Worm (Caenorhabditis elegans) whole organism, early embryonic: ENCODE data around the gene cal-5.
A peak's percentile ranks its signal among the peaks of the same experiment; 100 is the strongest.

Experiments used
- B0310.2 ChIP-seq: sonication (generic microtip); optimal IDR thresholded peaks from 2 replicates; lab custom pipeline; 2016; ENCODE audit warnings: mild to moderate bottlenecking, missing genetic modification characterization, missing compliant biosample characterization
- F13C5.2 ChIP-seq: sonication (generic microtip); optimal IDR thresholded peaks from 2 replicates; lab custom pipeline; 2017; ENCODE audit warnings: mild to moderate bottlenecking, missing genetic modification characterization, inconsistent platforms, missing compliant biosample characterization
- aly-1 ChIP-seq: sonication (generic microtip); optimal IDR thresholded peaks from 2 replicates; lab custom pipeline; 2016; ENCODE audit warnings: missing genetic modification characterization, missing compliant biosample characterization
- ama-1 ChIP-seq: fragments of 150-350 bp; optimal IDR thresholded peaks from 2 replicates; lab custom pipeline; 2014
- ceh-13 ChIP-seq: fragments of 200-800 bp; sonication (Bioruptor generic); optimal IDR thresholded peaks from 2 replicates; lab custom pipeline; 2018; ENCODE audit warnings: mild to moderate bottlenecking, missing genetic modification characterization, missing compliant biosample characterization
- ceh-36 ChIP-seq: sonication (generic microtip); optimal IDR thresholded peaks from 2 replicates; lab custom pipeline; 2016; ENCODE audit warnings: missing genetic modification characterization, inconsistent platforms, missing compliant biosample characterization
- ets-7 ChIP-seq: sonication (generic microtip); optimal IDR thresholded peaks from 2 replicates; lab custom pipeline; 2016; ENCODE audit warnings: missing genotype, missing genetic modification characterization, missing compliant biosample characterization
- flt-1 ChIP-seq: fragments of 200-800 bp; sonication (Bioruptor generic); IDR thresholded peaks from 2 replicates; pipeline ENCODE4 v1.3.6; 2022; ENCODE audit warnings: missing genetic modification characterization, missing compliant biosample characterization
- hmbx-1 ChIP-seq: sonication (generic microtip); optimal IDR thresholded peaks from 2 replicates; lab custom pipeline; 2016; ENCODE audit warnings: mild to moderate bottlenecking, missing genetic modification characterization, missing compliant biosample characterization
- hmg-4 ChIP-seq: fragments of 200-800 bp; sonication (Bioruptor generic); optimal IDR thresholded peaks from 2 replicates; lab custom pipeline; 2018; ENCODE audit warnings: mild to moderate bottlenecking, missing genetic modification characterization, missing compliant biosample characterization
- hnd-1 ChIP-seq: sonication (generic microtip); optimal IDR thresholded peaks from 2 replicates; lab custom pipeline; 2016; ENCODE audit warnings: missing genetic modification characterization, missing compliant biosample characterization
- pes-1 ChIP-seq: fragments of 200-800 bp; sonication (Bioruptor generic); IDR thresholded peaks from 2 replicates; pipeline ENCODE4 v1.3.6; 2022; ENCODE audit warnings: missing genetic modification reagents, missing genetic modification characterization, missing compliant biosample characterization
- scrt-1 ChIP-seq: fragments of 200-800 bp; sonication (Bioruptor generic); IDR thresholded peaks from 2 replicates; pipeline ENCODE4 v1.3.6; 2022; ENCODE audit warnings: missing genetic modification characterization, missing compliant biosample characterization
- sea-1 ChIP-seq: fragments of 200-800 bp; sonication (Bioruptor generic); conservative IDR thresholded peaks from 2 replicates; pipeline ENCODE4 v1.3.6; 2022; ENCODE audit warnings: missing genetic modification characterization, missing compliant biosample characterization
- tbx-11 ChIP-seq: fragments of 200-800 bp; sonication (Bioruptor generic); IDR thresholded peaks from 2 replicates; pipeline ENCODE4 v1.3.6; 2022; ENCODE audit warnings: missing genetic modification characterization, missing compliant biosample characterization
- tbx-37 ChIP-seq: fragments of 200-800 bp; sonication (Bioruptor generic); conservative IDR thresholded peaks from 2 replicates; pipeline ENCODE4 v1.3.6; 2022; ENCODE audit warnings: missing genetic modification reagents, missing genetic modification characterization, missing compliant biosample characterization
- tra-4 ChIP-seq: sonication (generic microtip); optimal IDR thresholded peaks from 2 replicates; lab custom pipeline; 2017; ENCODE audit warnings: missing genetic modification characterization, missing compliant biosample characterization

The cal-5 gene

ce11 chrX:5063750-5064652, 13.8 kb downstream of the cal-5 start, which contains the start of gene C24H10.2:
C24H10.2 (plus strand) TSS chrX:5064602.
- TF ChIP-seq flt-1 (no peak), hmg-4 (GFP tag; lab: Kevin White, UChicago) (peak; percentile 70), aly-1 (tag; lab: Kevin White, UChicago) (peak; percentile 54), F13C5.2 (tag; lab: Kevin White, UChicago) (peak; percentile 80), tbx-11 (GFP tag; lab: Robert Waterston, UW) (no peak), scrt-1 (no peak), sea-1 (0 out of 2 replicates have a peak, but pooled peaks have one; percentile 13)

ce11 chrX:5061763-5062162, 16.0 kb downstream of the cal-5 start:
- TF ChIP-seq aly-1 (tag; lab: Kevin White, UChicago) (no peak), tbx-37 (GFP tag; lab: Robert Waterston, UW) (no peak), pes-1 (GFP tag; lab: Robert Waterston, UW) (no peak), B0310.2 (tag; lab: Kevin White, UChicago) (no peak), sea-1 (no peak), hnd-1 (tag; lab: Kevin White, UChicago) (no peak)

- TF ChIP-seq sea-1 (no peak), ceh-36 (no peak), aly-1 (tag; lab: Kevin White, UChicago) (no peak), scrt-1 (no peak), hnd-1 (tag; lab: Kevin White, UChicago) (no peak), hmg-4 (GFP tag; lab: Kevin White, UChicago) (no peak)
These were observed 17.0 kb downstream of the cal-5 start, which contains the start of gene C24H10.3 for ce11 chrX:5060756-5061155. C24H10.3 (plus strand) TSS chrX:5061056.

- no peak for TF ChIP-seq hmg-4 (GFP tag; lab: Kevin White, UChicago)
- no peak for TF ChIP-seq ets-7
- no peak for TF ChIP-seq sea-1
- no peak for TF ChIP-seq F13C5.2 (tag; lab: Kevin White, UChicago)
These were observed 18.6 kb downstream of the cal-5 start, which contains the start of gene C24H10.4 for ce11 chrX:5059163-5059562. C24H10.4 (minus strand) TSS chrX:5059263.

DNA sequence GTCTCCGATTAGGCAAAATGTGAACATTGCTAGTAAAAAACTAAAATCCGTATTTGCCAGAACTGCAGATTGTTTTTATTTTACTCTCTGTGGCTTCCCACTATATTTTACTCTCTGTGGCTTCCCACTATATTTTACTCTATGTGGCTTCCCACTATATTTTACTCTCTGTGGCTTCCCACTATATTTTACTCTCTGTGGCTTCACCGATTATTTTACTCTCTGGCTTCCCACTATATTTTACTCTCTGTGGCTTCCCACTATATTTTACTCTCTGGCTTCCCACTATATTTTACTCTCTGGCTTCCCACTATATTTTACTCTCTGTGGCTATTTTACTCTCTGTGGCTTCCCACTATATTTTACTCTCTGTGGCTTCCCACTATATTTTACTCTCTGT, 21.6 kb downstream of the cal-5 start:
- TF ChIP-seq aly-1 (tag; lab: Kevin White, UChicago) = peak; percentile 71
- peak; percentile 61 for TF ChIP-seq F13C5.2 (tag; lab: Kevin White, UChicago)
- peak; percentile 85 for TF ChIP-seq hnd-1 (tag; lab: Kevin White, UChicago)
- TF ChIP-seq ets-7 = peak; percentile 60
- peak; percentile 89 for TF ChIP-seq hmbx-1 (tag; lab: Kevin White, UChicago)

- no peak for TF ChIP-seq sea-1
- no peak for TF ChIP-seq tbx-11 (GFP tag; lab: Robert Waterston, UW)
- no peak for TF ChIP-seq scrt-1
- no peak for TF ChIP-seq aly-1 (tag; lab: Kevin White, UChicago)
- TF ChIP-seq ceh-13 (GFP tag; lab: Kevin White, UChicago) = no peak
- no peak for TF ChIP-seq tbx-37 (GFP tag; lab: Robert Waterston, UW)
- TF ChIP-seq tra-4 (tag; lab: Kevin White, UChicago) = no peak
- no peak for TF ChIP-seq ceh-36
- TF ChIP-seq F13C5.2 (tag; lab: Kevin White, UChicago) = no peak
- no peak for TF ChIP-seq hnd-1 (tag; lab: Kevin White, UChicago)
- no peak for TF ChIP-seq B0310.2 (tag; lab: Kevin White, UChicago)
- no peak for TF ChIP-seq pes-1 (GFP tag; lab: Robert Waterston, UW)
- TF ChIP-seq hmg-4 (GFP tag; lab: Kevin White, UChicago) = no peak
- TF ChIP-seq hmbx-1 (tag; lab: Kevin White, UChicago) = no peak
- TF ChIP-seq ama-1 = no peak
- TF ChIP-seq flt-1 = no peak
- no peak for TF ChIP-seq ets-7
These were observed 33.9 kb downstream of the cal-5 start, which contains the start of gene Y64H9A.2 for ce11 chrX:5043887-5044286. Y64H9A.2 (plus strand) TSS chrX:5043976.

DNA sequence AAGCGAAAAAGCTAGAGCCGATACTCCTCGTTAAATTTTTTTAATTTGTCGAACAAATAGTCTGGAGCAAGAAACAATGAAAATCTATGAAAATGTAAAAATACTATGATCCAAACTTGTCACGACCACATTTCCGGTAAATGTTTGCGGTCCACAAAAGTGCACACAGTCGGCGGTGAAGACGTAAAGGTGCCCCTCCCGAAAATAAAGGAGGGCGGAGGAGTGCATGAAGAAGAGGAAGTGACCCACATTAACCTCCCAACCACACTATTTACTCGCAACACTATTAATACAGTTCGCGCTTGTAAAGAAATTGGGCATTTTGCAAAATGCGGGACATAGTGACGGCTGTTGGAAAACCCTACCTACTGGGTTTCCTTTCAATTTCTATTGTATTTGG, 37.7 kb downstream of the cal-5 start:
- TF ChIP-seq hmbx-1 (tag; lab: Kevin White, UChicago) (no peak), scrt-1 (no peak), F13C5.2 (tag; lab: Kevin White, UChicago) (no peak), tbx-37 (GFP tag; lab: Robert Waterston, UW) (no peak), sea-1 (no peak), tbx-11 (GFP tag; lab: Robert Waterston, UW) (no peak), ceh-36 (no peak), ceh-13 (GFP tag; lab: Kevin White, UChicago) (no peak), flt-1 (no peak), ets-7 (no peak), aly-1 (tag; lab: Kevin White, UChicago) (no peak), hnd-1 (tag; lab: Kevin White, UChicago) (no peak), B0310.2 (tag; lab: Kevin White, UChicago) (no peak), ama-1 (no peak), pes-1 (GFP tag; lab: Robert Waterston, UW) (no peak), tra-4 (tag; lab: Kevin White, UChicago) (no peak), hmg-4 (GFP tag; lab: Kevin White, UChicago) (no peak)

DNA sequence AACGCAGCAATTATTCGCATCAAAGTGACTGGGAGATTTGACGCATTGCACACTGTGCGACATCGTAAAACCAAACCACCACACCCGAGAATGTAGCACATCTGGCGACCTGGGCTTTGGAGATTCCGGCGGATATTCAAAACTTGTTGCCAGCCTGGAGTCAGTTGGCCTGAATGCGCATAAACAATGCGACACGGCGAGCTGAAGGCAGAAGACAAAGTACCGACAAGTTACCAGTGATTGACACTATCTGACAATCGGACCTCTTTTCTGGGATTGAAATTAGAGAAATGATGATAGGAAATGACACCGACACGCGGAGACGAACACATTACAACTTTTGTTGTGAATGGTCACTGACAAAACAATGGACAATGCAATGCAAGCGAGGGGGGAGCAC, 38.9 kb downstream of the cal-5 start:
- TF ChIP-seq tra-4 (tag; lab: Kevin White, UChicago) = no peak
- no peak for TF ChIP-seq scrt-1
- TF ChIP-seq ama-1 = no peak
- TF ChIP-seq ets-7 = no peak
- no peak for TF ChIP-seq hnd-1 (tag; lab: Kevin White, UChicago)
- TF ChIP-seq pes-1 (GFP tag; lab: Robert Waterston, UW) = no peak
